Worm (Caenorhabditis elegans) whole organism, mixed stage, embryonic: ENCODE results near the gene Y48C3A.18.

Source experiments
- elt-1 ChIP-seq: sonication (generic microtip); optimal IDR thresholded peaks from 2 replicates; lab custom pipeline; 2017; ENCODE audit warnings: missing genetic modification characterization, mild to moderate bottlenecking, missing compliant biosample characterization, antibody characterized with exemption, moderate library complexity, borderline replicate concordance; ENCODE audit not compliant: insufficient read depth
- elt-3 ChIP-seq: fragments of 150-350 bp; optimal IDR thresholded peaks from 2 replicates; lab custom pipeline; 2014; ENCODE audit warnings: missing biosample characterization, missing genetic modification characterization
- flh-1 ChIP-seq: fragments of 200-800 bp; sonication (Bioruptor generic); optimal IDR thresholded peaks from 2 replicates; lab custom pipeline; 2018; ENCODE audit warnings: mild to moderate bottlenecking, missing genetic modification characterization, moderate library complexity, missing compliant biosample characterization
- lin-13 ChIP-seq: fragments of 150-350 bp; optimal IDR thresholded peaks from 2 replicates; lab custom pipeline; 2014; ENCODE audit warnings: missing biosample characterization, missing genetic modification characterization
- lsy-2 ChIP-seq: fragments of 150-350 bp; optimal IDR thresholded peaks from 2 replicates; lab custom pipeline; 2014; ENCODE audit warnings: missing biosample characterization, missing genetic modification characterization
- nhr-12 ChIP-seq: fragments of 150-350 bp; optimal IDR thresholded peaks from 2 replicates; lab custom pipeline; 2014; ENCODE audit warnings: missing biosample characterization, missing genetic modification characterization
- pha-4 ChIP-seq: fragments of 150-350 bp; optimal IDR thresholded peaks from 2 replicates; lab custom pipeline; 2018; ENCODE audit warnings: missing biosample characterization, missing genetic modification reagents, missing genetic modification characterization
- snpc-4 ChIP-seq: fragments of 150-350 bp; optimal IDR thresholded peaks from 2 replicates; lab custom pipeline; 2014; ENCODE audit warnings: missing biosample characterization, missing genetic modification characterization
- sptf-1 ChIP-seq: sonication (generic microtip); optimal IDR thresholded peaks from 2 replicates; lab custom pipeline; 2017; ENCODE audit warnings: mild to moderate bottlenecking, missing genetic modification characterization, moderate library complexity, missing compliant biosample characterization
- unc-62 ChIP-seq: fragments of 150-350 bp; optimal IDR thresholded peaks from 2 replicates; lab custom pipeline; 2014; ENCODE audit warnings: missing biosample characterization, missing genetic modification reagents, missing genetic modification characterization
- ztf-11 ChIP-seq: fragments of 150-350 bp; optimal IDR thresholded peaks from 2 replicates; lab custom pipeline; 2014; ENCODE audit warnings: missing biosample characterization, missing genetic modification characterization

ce11 chrII:13367784-13368183 is 44.7 kb upstream of the Y48C3A.18 start:
- TF ChIP-seq lin-13 (tag; lab: Kevin White, UChicago) (no peak), nhr-12 (tag; lab: Kevin White, UChicago) (no peak), pha-4 (tag; lab: Kevin White, UChicago) (no peak), snpc-4 (tag; lab: Kevin White, UChicago) (no peak), elt-1 (no peak), lsy-2 (tag; lab: Kevin White, UChicago) (no peak), ztf-11 (tag; lab: Kevin White, UChicago) (no peak), elt-3 (tag; lab: Kevin White, UChicago) (no peak), flh-1 (GFP tag; lab: Kevin White, UChicago) (no peak), unc-62 (GFP tag; lab: Kevin White, UChicago) (no peak), sptf-1 (tag; lab: Kevin White, UChicago) (no peak)
